Fruit fly (Drosophila melanogaster) whole organism, prepupa: ENCODE results near the gene Cpr23B.

Source experiments
- Blimp-1 ChIP-seq: fragments of 200-800 bp; sonication (Bioruptor generic); optimal IDR thresholded peaks from 3 replicates; lab custom pipeline; 2017; ENCODE audit warnings: missing biosample characterization, missing genetic modification characterization, mild to moderate bottlenecking, moderate library complexity, missing genetic modification reagents
- CG11294 ChIP-seq: fragments of 200-800 bp; sonication (Bioruptor generic); IDR thresholded peaks from 2 replicates; pipeline ENCODE4 v1.3.6; 2022; ENCODE audit warnings: missing biosample characterization, missing genetic modification characterization
- CG11762 ChIP-seq: fragments of 200-800 bp; sonication (Bioruptor generic); optimal IDR thresholded peaks from 3 replicates; lab custom pipeline; 2016; ENCODE audit warnings: missing biosample characterization, missing genetic modification characterization; ENCODE audit not compliant: insufficient read depth
- CG11902 ChIP-seq: fragments of 200-800 bp; sonication (Bioruptor generic); optimal IDR thresholded peaks from 3 replicates; lab custom pipeline; 2016; ENCODE audit warnings: missing biosample characterization, missing genetic modification characterization
- CG15336 ChIP-seq: fragments of 200-800 bp; sonication (Bioruptor generic); IDR thresholded peaks from 2 replicates; pipeline ENCODE4 v1.3.6; 2022; ENCODE audit warnings: missing biosample characterization, missing genetic modification characterization
- CG16779 ChIP-seq: fragments of 200-800 bp; sonication (Bioruptor generic); optimal IDR thresholded peaks from 3 replicates; lab custom pipeline; 2017; ENCODE audit warnings: missing biosample characterization, mild to moderate bottlenecking, missing genetic modification characterization
- CG3032 ChIP-seq: fragments of 200-800 bp; optimal IDR thresholded peaks from 2 replicates; lab custom pipeline; 2019; ENCODE audit warnings: missing biosample characterization, mild to moderate bottlenecking, missing genetic modification characterization, moderate library complexity
- CG32006 ChIP-seq: fragments of 200-800 bp; sonication (Bioruptor generic); optimal IDR thresholded peaks from 3 replicates; lab custom pipeline; 2017; ENCODE audit warnings: missing biosample characterization, mild to moderate bottlenecking, missing genetic modification characterization
- CG34406 ChIP-seq: fragments of 200-800 bp; sonication (Bioruptor generic); optimal IDR thresholded peaks from 3 replicates; lab custom pipeline; 2016; ENCODE audit warnings: missing biosample characterization, missing genetic modification characterization
- CG3919 ChIP-seq: fragments of 200-800 bp; sonication (Bioruptor generic); optimal IDR thresholded peaks from 3 replicates; lab custom pipeline; 2016; ENCODE audit warnings: missing biosample characterization, missing genetic modification characterization
- CG6163 ChIP-seq: fragments of 200-800 bp; sonication (Bioruptor generic); IDR thresholded peaks from 3 replicates; pipeline ENCODE4 v1.3.6; 2022; ENCODE audit warnings: missing biosample characterization, missing genetic modification characterization
- CG6276 ChIP-seq: fragments of 200-800 bp; sonication (Bioruptor generic); optimal IDR thresholded peaks from 2 replicates; lab custom pipeline; 2017; ENCODE audit warnings: missing biosample characterization, mild to moderate bottlenecking, missing genetic modification characterization
- CG6808 ChIP-seq: fragments of 200-800 bp; sonication (Bioruptor generic); optimal IDR thresholded peaks from 3 replicates; lab custom pipeline; 2017; ENCODE audit warnings: missing biosample characterization, missing genetic modification characterization, mild to moderate bottlenecking, moderate library complexity, missing genetic modification reagents
- CG6854 ChIP-seq: fragments of 200-800 bp; sonication (Bioruptor generic); optimal IDR thresholded peaks from 2 replicates; lab custom pipeline; 2017; ENCODE audit warnings: missing biosample characterization, mild to moderate bottlenecking, missing genetic modification characterization
- CG7368 ChIP-seq: fragments of 200-800 bp; sonication (Bioruptor generic); optimal IDR thresholded peaks from 3 replicates; lab custom pipeline; 2016; ENCODE audit warnings: missing biosample characterization, missing genetic modification characterization
- CG8119 ChIP-seq: fragments of 200-800 bp; sonication (Bioruptor generic); IDR thresholded peaks from 3 replicates; pipeline ENCODE4 v1.3.6; 2022; ENCODE audit warnings: missing biosample characterization, missing genetic modification characterization
- CG8319 ChIP-seq: fragments of 200-800 bp; sonication (Bioruptor generic); optimal IDR thresholded peaks from 3 replicates; lab custom pipeline; 2016; ENCODE audit warnings: missing biosample characterization, missing genetic modification characterization
- CG8632 ChIP-seq: fragments of 200-800 bp; sonication (Bioruptor generic); optimal IDR thresholded peaks from 3 replicates; lab custom pipeline; 2016; ENCODE audit warnings: missing biosample characterization, missing genetic modification characterization
- CG9139 ChIP-seq: fragments of 200-800 bp; sonication (Bioruptor generic); optimal IDR thresholded peaks from 3 replicates; lab custom pipeline; 2017; ENCODE audit warnings: missing biosample characterization, mild to moderate bottlenecking, missing genetic modification characterization
- Eip75B ChIP-seq: fragments of 200-800 bp; sonication (Bioruptor generic); optimal IDR thresholded peaks from 3 replicates; lab custom pipeline; 2016; ENCODE audit warnings: missing biosample characterization, missing genetic modification characterization
- Eip78C ChIP-seq: fragments of 200-800 bp; sonication (Bioruptor generic); peaks from one replicate; lab custom pipeline; 2016; ENCODE audit warnings: missing biosample characterization, missing genetic modification characterization
- Ets21C ChIP-seq: fragments of 200-800 bp; sonication (Bioruptor generic); optimal IDR thresholded peaks from 3 replicates; lab custom pipeline; 2016; ENCODE audit warnings: missing biosample characterization, missing genetic modification characterization
- Ets96B ChIP-seq: fragments of 200-800 bp; optimal IDR thresholded peaks from 2 replicates; lab custom pipeline; 2019; ENCODE audit warnings: missing biosample characterization, mild to moderate bottlenecking, missing genetic modification characterization, moderate library complexity
- Hr38 ChIP-seq: sonication (Bioruptor generic); optimal IDR thresholded peaks from 2 replicates; lab custom pipeline; 2016; ENCODE audit warnings: missing biosample characterization, missing genetic modification characterization
- Hr39 ChIP-seq: fragments of 200-800 bp; sonication (Bioruptor generic); optimal IDR thresholded peaks from 2 replicates; lab custom pipeline; 2016; ENCODE audit warnings: missing biosample characterization, missing genetic modification characterization
- Hr4 ChIP-seq: fragments of 200-800 bp; sonication (Bioruptor generic); optimal IDR thresholded peaks from 3 replicates; lab custom pipeline; 2016; ENCODE audit warnings: missing biosample characterization, missing genetic modification characterization
- Lpt ChIP-seq: fragments of 200-800 bp; sonication (Bioruptor generic); optimal IDR thresholded peaks from 3 replicates; lab custom pipeline; 2016; ENCODE audit warnings: missing biosample characterization, missing genetic modification characterization
- Met ChIP-seq: fragments of 200-800 bp; sonication (Bioruptor generic); optimal IDR thresholded peaks from 3 replicates; lab custom pipeline; 2016; ENCODE audit warnings: missing biosample characterization, missing genetic modification characterization
- OdsH ChIP-seq: fragments of 200-800 bp; sonication (Bioruptor generic); optimal IDR thresholded peaks from 3 replicates; lab custom pipeline; 2016; ENCODE audit warnings: missing biosample characterization, missing genetic modification characterization
- Smox ChIP-seq: fragments of 200-800 bp; sonication (Bioruptor generic); optimal IDR thresholded peaks from 3 replicates; lab custom pipeline; 2016; ENCODE audit warnings: missing biosample characterization, missing genetic modification characterization
- Sox102F ChIP-seq: fragments of 200-800 bp; sonication (Bioruptor generic); optimal IDR thresholded peaks from 2 replicates; lab custom pipeline; 2016; ENCODE audit warnings: missing biosample characterization, mild to moderate bottlenecking, missing genetic modification characterization
- Sox14 ChIP-seq: fragments of 200-800 bp; sonication (Bioruptor generic); optimal IDR thresholded peaks from 3 replicates; lab custom pipeline; 2016; ENCODE audit warnings: missing biosample characterization, missing genetic modification characterization
- Sox15 ChIP-seq: fragments of 200-800 bp; sonication (Bioruptor generic); optimal IDR thresholded peaks from 3 replicates; lab custom pipeline; 2016; ENCODE audit warnings: missing biosample characterization, missing genetic modification characterization
- acj6 ChIP-seq: fragments of 200-800 bp; sonication (Bioruptor generic); optimal IDR thresholded peaks from 3 replicates; lab custom pipeline; 2016; ENCODE audit warnings: missing biosample characterization, missing genetic modification characterization
- cyc ChIP-seq: fragments of 200-800 bp; sonication (Bioruptor generic); optimal IDR thresholded peaks from 3 replicates; lab custom pipeline; 2016; ENCODE audit warnings: missing biosample characterization, missing genetic modification characterization
- dac ChIP-seq: fragments of 200-800 bp; sonication (Bioruptor generic); optimal IDR thresholded peaks from 2 replicates; lab custom pipeline; 2017; ENCODE audit warnings: missing biosample characterization, mild to moderate bottlenecking, missing genetic modification characterization
- dsx ChIP-seq: fragments of 200-800 bp; optimal IDR thresholded peaks from 3 replicates; lab custom pipeline; 2019; ENCODE audit warnings: missing biosample characterization, mild to moderate bottlenecking, missing genetic modification characterization, moderate library complexity; ENCODE audit not compliant: poor library complexity, severe bottlenecking
- esn ChIP-seq: fragments of 200-800 bp; sonication (Bioruptor generic); optimal IDR thresholded peaks from 2 replicates; lab custom pipeline; 2016; ENCODE audit warnings: missing biosample characterization, mild to moderate bottlenecking, missing genetic modification characterization, moderate library complexity
- fd59A ChIP-seq: fragments of 200-800 bp; sonication (Bioruptor generic); optimal IDR thresholded peaks from 2 replicates; lab custom pipeline; 2017; ENCODE audit warnings: missing biosample characterization, mild to moderate bottlenecking, missing genetic modification characterization, missing genetic modification reagents
- fd85E ChIP-seq: fragments of 200-800 bp; sonication (Bioruptor generic); optimal IDR thresholded peaks from 3 replicates; lab custom pipeline; 2016; ENCODE audit warnings: missing biosample characterization, missing genetic modification characterization
- lz ChIP-seq: fragments of 200-800 bp; sonication (Bioruptor generic); optimal IDR thresholded peaks from 3 replicates; lab custom pipeline; 2016; ENCODE audit warnings: missing biosample characterization, missing genetic modification characterization
- net ChIP-seq: fragments of 200-800 bp; sonication (Bioruptor generic); optimal IDR thresholded peaks from 3 replicates; lab custom pipeline; 2016; ENCODE audit warnings: missing biosample characterization, missing genetic modification characterization
- pdm3 ChIP-seq: fragments of 200-800 bp; sonication (Bioruptor generic); optimal IDR thresholded peaks from 3 replicates; lab custom pipeline; 2016; ENCODE audit warnings: missing biosample characterization, missing genetic modification characterization
- salr ChIP-seq, 2 experiments: fragments of 200-800 bp; sonication (Bioruptor generic); optimal IDR thresholded peaks; 3 replicates each; lab custom pipeline; 2016 to 2018; ENCODE audit warnings: missing biosample characterization in 2 of 2, missing genetic modification characterization in 2 of 2, mild to moderate bottlenecking in 1 of 2
- ss ChIP-seq, 2 experiments: fragments of 200-800 bp; sonication (Bioruptor generic); optimal IDR thresholded peaks; 2 replicates in 1 of 2; 3 replicates in 1 of 2; lab custom pipeline; 2017 to 2018; ENCODE audit warnings: mild to moderate bottlenecking in 2 of 2, missing biosample characterization in 2 of 2, missing genetic modification characterization in 2 of 2, moderate library complexity in 1 of 2
- svp ChIP-seq: fragments of 200-800 bp; sonication (Bioruptor generic); peaks from one replicate; lab custom pipeline; 2016; ENCODE audit warnings: missing biosample characterization, missing genetic modification characterization
- topi ChIP-seq: fragments of 200-800 bp; sonication (Bioruptor generic); optimal IDR thresholded peaks from 3 replicates; lab custom pipeline; 2016; ENCODE audit warnings: missing biosample characterization, missing genetic modification characterization
- vri ChIP-seq: fragments of 200-800 bp; sonication (Bioruptor generic); optimal IDR thresholded peaks from 3 replicates; lab custom pipeline; 2016; ENCODE audit warnings: missing biosample characterization, mild to moderate bottlenecking, missing genetic modification characterization

The Cpr23B gene

DNA sequence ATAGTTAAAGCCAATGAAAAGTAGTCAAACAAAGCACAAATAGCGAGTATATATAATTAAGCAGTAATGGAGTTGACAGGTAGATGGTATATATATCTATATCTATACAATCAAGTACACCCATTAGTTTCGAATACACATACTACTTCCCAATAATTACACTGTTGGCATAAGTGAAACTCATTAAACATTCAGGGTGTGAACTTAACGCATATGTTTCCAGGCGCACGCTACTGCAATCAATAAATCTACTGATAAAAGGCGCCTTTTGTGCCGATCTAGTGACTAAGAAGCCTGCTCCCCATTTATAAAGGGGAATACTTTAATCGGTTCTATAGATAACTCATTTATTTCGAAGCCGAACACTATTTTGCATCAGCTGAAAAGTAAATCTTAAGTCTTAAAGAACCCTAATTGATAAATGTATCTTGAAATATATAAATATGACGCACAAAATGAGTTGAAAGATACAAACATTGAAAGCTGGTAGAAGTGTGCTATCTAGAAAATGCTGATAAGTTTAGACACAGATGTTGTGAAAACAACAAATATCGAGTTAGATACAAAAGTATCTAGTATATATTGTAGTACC is 45.6 kb downstream of the Cpr23B start:
- TF ChIP-seq Eip75B (GFP tag; lab: Kevin White, UChicago) (no peak), svp (GFP tag; lab: Kevin White, UChicago) (peak; percentile 64), Met (no peak)

DNA sequence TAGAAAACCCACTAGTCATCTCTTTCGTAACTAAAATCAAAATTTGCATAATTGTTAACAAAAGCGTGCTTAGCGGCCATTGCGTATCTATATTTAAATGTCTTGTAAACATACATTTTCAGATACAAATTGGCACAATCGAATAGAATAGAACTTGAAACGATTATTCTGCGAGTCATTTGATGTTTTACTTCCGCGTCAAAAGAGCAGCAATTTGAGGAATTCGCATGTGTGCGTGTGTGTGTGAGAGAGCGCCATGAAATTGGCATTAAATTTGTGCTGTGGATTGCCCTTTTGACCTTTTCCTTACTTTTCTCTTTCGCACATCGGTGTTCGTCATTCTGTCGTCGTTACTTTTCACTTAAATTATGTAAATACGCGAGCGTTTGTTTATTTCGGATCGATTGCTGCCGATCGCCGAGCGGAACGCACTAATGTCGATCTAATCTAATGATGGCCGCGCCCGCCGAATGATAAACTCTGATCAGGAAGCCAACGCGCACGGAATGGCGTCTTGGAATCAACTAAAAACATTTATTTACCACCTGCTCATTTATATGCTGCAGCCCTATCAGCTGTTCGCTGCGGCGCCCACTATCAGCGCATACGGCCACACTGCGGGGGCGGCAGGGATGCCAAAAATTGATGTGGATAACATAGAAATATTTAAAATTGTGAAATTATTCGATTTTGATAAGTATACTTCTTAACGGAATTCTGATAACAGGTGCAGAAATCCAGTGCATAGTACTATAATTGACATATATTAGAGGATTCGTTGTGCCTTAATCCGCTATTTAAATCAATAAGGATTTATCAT is 46.7 kb downstream of the Cpr23B start:
- TF ChIP-seq vri (GFP tag; lab: Kevin White, UChicago) = peak; percentile 40
- TF ChIP-seq Sox14 = no peak
- peak; percentile 7 for TF ChIP-seq CG6276 (GFP tag; lab: Kevin White, UChicago)
- no peak for TF ChIP-seq fd59A (GFP tag; lab: Kevin White, UChicago)
- TF ChIP-seq CG6854 (GFP tag; lab: Kevin White, UChicago) = peak; percentile 61
- no peak for TF ChIP-seq cyc (GFP tag; lab: Kevin White, UChicago)
- TF ChIP-seq CG15336 = no peak; the same call in 1 of the 2 replicates
- TF ChIP-seq OdsH = no peak
- TF ChIP-seq CG8119 (GFP tag; lab: Robert Waterston, UW) = no peak
- TF ChIP-seq CG8319 = no peak
- peak; percentile 28 for TF ChIP-seq CG3032 (tag; lab: Kevin White, UChicago)
- 0 out of 2 replicates have a peak, but pooled peaks have one; percentile 32 for TF ChIP-seq CG11294
- peak; percentile 33 for TF ChIP-seq pdm3 (GFP tag; lab: Kevin White, UChicago)
- TF ChIP-seq net = peak; percentile 13
- no peak for TF ChIP-seq dac (GFP tag; lab: Kevin White, UChicago)
- peak; percentile 7 for TF ChIP-seq Ets96B
- TF ChIP-seq CG6163 (GFP tag; lab: Robert Waterston, UW) = peak; percentile 53; the same call in 1 of the 3 replicates
- TF ChIP-seq CG11762 = no peak
- no peak for TF ChIP-seq fd85E (GFP tag; lab: Kevin White, UChicago)
- no peak for TF ChIP-seq Blimp-1 (GFP tag; lab: Kevin White, UChicago)
- TF ChIP-seq Eip78C (GFP tag; lab: Kevin White, UChicago) = no peak
- no peak for TF ChIP-seq CG8632 (GFP tag; lab: Kevin White, UChicago)
- peak; percentile 6 to 20 for TF ChIP-seq ss (GFP tag; optimal IDR thresholded peaks at IDR 0.05; lab: Kevin White, UChicago)
- no peak for TF ChIP-seq acj6 (GFP tag; lab: Kevin White, UChicago)
- TF ChIP-seq Hr39 (GFP tag; lab: Kevin White, UChicago) = no peak
- no peak for TF ChIP-seq CG7368 (GFP tag; lab: Kevin White, UChicago)
- TF ChIP-seq CG6808 (GFP tag; lab: Kevin White, UChicago) = no peak
- no peak for TF ChIP-seq CG11902
- TF ChIP-seq CG34406 (GFP tag; lab: Kevin White, UChicago) = no peak
- no peak for TF ChIP-seq Hr38 (GFP tag; lab: Kevin White, UChicago)
- peak; percentile 43 for TF ChIP-seq CG32006
- TF ChIP-seq topi (GFP tag; lab: Kevin White, UChicago) = no peak
- TF ChIP-seq lz (GFP tag; lab: Kevin White, UChicago) = no peak
- no peak for TF ChIP-seq esn (GFP tag; lab: Kevin White, UChicago)
- no peak for TF ChIP-seq salr (GFP tag; optimal IDR thresholded peaks at IDR 0.05; lab: Kevin White, UChicago)
- TF ChIP-seq CG3919 (GFP tag; lab: Kevin White, UChicago) = no peak
- TF ChIP-seq Smox (GFP tag; lab: Kevin White, UChicago) = no peak
- TF ChIP-seq Eip75B (GFP tag; lab: Kevin White, UChicago) = no peak
- no peak for TF ChIP-seq CG9139 (GFP tag; lab: Kevin White, UChicago)
- no peak for TF ChIP-seq Sox15 (GFP tag; lab: Kevin White, UChicago)
- no peak for TF ChIP-seq CG16779
- TF ChIP-seq Sox102F (GFP tag; lab: Kevin White, UChicago) = no peak
- peak; percentile 8 for TF ChIP-seq dsx (GFP tag; lab: Kevin White, UChicago)
- no peak for TF ChIP-seq Hr4 (GFP tag; lab: Kevin White, UChicago)
- TF ChIP-seq Ets21C (GFP tag; lab: Kevin White, UChicago) = no peak
- peak; percentile 92 for TF ChIP-seq svp (GFP tag; lab: Kevin White, UChicago)
- TF ChIP-seq Lpt (GFP tag; lab: Kevin White, UChicago) = no peak
